Worm (Caenorhabditis elegans): ENCODE data around the gene R11G1.2.

- TF ChIP-seq ama-1 (optimal IDR thresholded peaks at IDR 0.05) (no peak), ama-1 (GFP tag; optimal IDR thresholded peaks at IDR 0.05) (no peak), madf-6 (GFP tag; IDR thresholded peaks at IDR 0.05) (no peak), gei-17 (GFP tag; optimal IDR thresholded peaks at IDR 0.05) (no peak), snpc-4 (GFP tag; optimal IDR thresholded peaks at IDR 0.05) (no peak), snpc-4 (tag; optimal IDR thresholded peaks at IDR 0.05) (no peak), ztf-18 (tag; optimal IDR thresholded peaks at IDR 0.05) (no peak), pbrm-1 (GFP tag; IDR thresholded peaks at IDR 0.05) (no peak), nhr-27 (tag; optimal IDR thresholded peaks at IDR 0.05) (no peak), cebp-1 (GFP tag; IDR thresholded peaks at IDR 0.05) (no peak), cebp-1 (tag; optimal IDR thresholded peaks at IDR 0.05) (no peak), efl-1 (GFP tag; optimal IDR thresholded peaks at IDR 0.05) (no peak)
Observed at ce11 chrX:3610442-3610841, 40.0 kb upstream of the R11G1.2 start.

Measured in whole organism, young adult.